Fruit fly (Drosophila melanogaster) whole organism, pupa: ENCODE results near the gene CG12608.

Experiments used
- CG10348 ChIP-seq: fragments of 200-800 bp; sonication (Bioruptor generic); IDR thresholded peaks from 2 replicates; pipeline ENCODE4 v1.3.6; 2022; ENCODE audit warnings: missing biosample characterization, missing genetic modification characterization
- CG13204 ChIP-seq: fragments of 200-800 bp; sonication (Bioruptor generic); optimal IDR thresholded peaks from 2 replicates; lab custom pipeline; 2018; ENCODE audit warnings: missing biosample characterization, mild to moderate bottlenecking, missing genetic modification characterization, moderate library complexity
- CG14655 ChIP-seq: fragments of 200-800 bp; sonication (Bioruptor generic); optimal IDR thresholded peaks from 3 replicates; lab custom pipeline; 2017; ENCODE audit warnings: mild to moderate bottlenecking, missing biosample characterization, missing genetic modification reagents, missing genetic modification characterization
- CG15710 ChIP-seq: fragments of 200-800 bp; sonication (Bioruptor generic); optimal IDR thresholded peaks from 2 replicates; lab custom pipeline; 2018; ENCODE audit warnings: missing biosample characterization, mild to moderate bottlenecking, missing genetic modification characterization, moderate library complexity
- CG32121 ChIP-seq: fragments of 200-800 bp; sonication (Bioruptor generic); IDR thresholded peaks from 2 replicates; pipeline ENCODE4 v1.3.6; 2022; ENCODE audit warnings: missing biosample characterization, missing genetic modification characterization
- CG9948 ChIP-seq: fragments of 200-800 bp; sonication (Bioruptor generic); optimal IDR thresholded peaks from 2 replicates; lab custom pipeline; 2018; ENCODE audit warnings: missing biosample characterization, mild to moderate bottlenecking, missing genetic modification characterization, moderate library complexity
- D1 ChIP-seq: fragments of 200-800 bp; sonication (Bioruptor generic); optimal IDR thresholded peaks from 2 replicates; lab custom pipeline; 2018; ENCODE audit warnings: missing biosample characterization, mild to moderate bottlenecking, missing genetic modification characterization, moderate library complexity
- rn ChIP-seq: fragments of 200-800 bp; sonication (Bioruptor generic); IDR thresholded peaks from 2 replicates; pipeline ENCODE4 v1.3.6; 2022; ENCODE audit warnings: missing biosample characterization, missing genetic modification characterization

DNA sequence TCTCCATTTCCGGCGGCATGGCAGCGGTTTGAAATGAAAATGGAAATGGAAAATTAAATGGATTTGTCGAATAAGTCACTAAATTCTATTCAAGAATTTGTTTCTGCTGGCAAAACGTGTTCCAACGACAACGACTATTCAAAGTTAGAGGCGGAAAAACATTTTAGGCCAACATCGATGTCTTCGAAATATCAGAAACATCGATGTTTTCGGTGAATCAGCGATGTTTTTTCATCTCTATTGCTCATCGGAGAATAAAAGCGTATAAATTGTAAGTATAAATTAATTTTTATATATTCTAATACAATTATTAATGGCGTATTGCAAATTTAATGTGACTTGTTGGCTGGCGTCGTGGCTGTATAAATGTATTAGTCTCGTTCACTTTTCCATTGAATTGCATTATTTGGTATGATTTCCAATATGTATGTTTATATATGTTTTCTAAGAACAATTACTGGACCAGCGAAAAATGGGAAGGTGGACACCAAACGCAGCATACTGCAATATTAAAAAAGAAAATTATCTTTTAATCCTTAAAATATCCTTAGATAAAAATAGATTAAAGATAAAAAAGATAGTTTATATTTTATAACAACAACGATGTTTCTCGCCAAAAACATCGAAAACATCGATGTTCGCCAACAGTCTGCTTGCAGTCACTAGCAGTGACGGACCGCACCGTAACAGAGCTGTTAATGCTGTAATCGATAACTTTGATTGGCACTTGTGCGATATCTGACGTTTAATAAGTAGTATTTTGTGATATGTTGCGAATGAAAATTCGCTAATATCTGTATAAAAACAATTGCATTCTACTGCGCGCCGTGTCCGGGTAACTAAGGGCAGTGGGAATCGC is at the start of gene CG12608, which contains the start of gene Prp5:
- no peak for TF ChIP-seq CG14655 (GFP tag; lab: Kevin White, UChicago)
- TF ChIP-seq CG13204 (GFP tag; lab: Kevin White, UChicago): no peak
- no peak for TF ChIP-seq CG9948 (tag; lab: Kevin White, UChicago)
- no peak for TF ChIP-seq CG10348 (GFP tag; lab: Robert Waterston, UW)
- no peak for TF ChIP-seq CG15710 (tag; lab: Kevin White, UChicago)
- no peak for TF ChIP-seq CG32121 (GFP tag; lab: Robert Waterston, UW)
- no peak for TF ChIP-seq D1 (tag; lab: Kevin White, UChicago)
- no peak for TF ChIP-seq rn (GFP tag; lab: Robert Waterston, UW)
